Fruit fly (Drosophila melanogaster) Kc167 (cell line): ENCODE results near the gene tctn.

Source experiments
- Myc ChIP-seq: fragments of >200 bp; optimal IDR thresholded peaks from 2 replicates; lab custom pipeline; 2017; ENCODE audit warnings: missing external identifiers
- Sin3A ChIP-seq: fragments of >200 bp; optimal IDR thresholded peaks from 2 replicates; lab custom pipeline; 2018; ENCODE audit warnings: missing external identifiers
- h ChIP-seq: fragments of >200 bp; optimal IDR thresholded peaks from 3 replicates; lab custom pipeline; 2018; ENCODE audit warnings: missing external identifiers
- insv ChIP-seq: fragments of >200 bp; optimal IDR thresholded peaks from 3 replicates; lab custom pipeline; 2018; ENCODE audit warnings: missing external identifiers
- psq ChIP-seq: fragments of >200 bp; optimal IDR thresholded peaks from 2 replicates; lab custom pipeline; 2017; ENCODE audit warnings: missing external identifiers
- ttk ChIP-seq: sonication (Bioruptor generic); optimal IDR thresholded peaks from 2 replicates; lab custom pipeline; 2017; ENCODE audit warnings: missing external identifiers

The tctn gene

dm6 chr2L:6130522-6131073 is at the start of gene tctn, which contains the start of the genes B9d2 and CG9222:
tctn (minus strand) TSS chr2L:6130651.
B9d2 (minus strand) TSS chr2L:6130651.
CG9222 (plus strand) TSS chr2L:6131023.
- TF ChIP-seq Myc: no peak
- no peak for TF ChIP-seq psq (lab: Kevin White, UChicago)
- no peak for TF ChIP-seq Sin3A
- no peak for TF ChIP-seq insv (lab: Kevin White, UChicago)
- no peak for TF ChIP-seq h (lab: Kevin White, UChicago)
- no peak for TF ChIP-seq ttk (lab: Kevin White, UChicago)

DNA sequence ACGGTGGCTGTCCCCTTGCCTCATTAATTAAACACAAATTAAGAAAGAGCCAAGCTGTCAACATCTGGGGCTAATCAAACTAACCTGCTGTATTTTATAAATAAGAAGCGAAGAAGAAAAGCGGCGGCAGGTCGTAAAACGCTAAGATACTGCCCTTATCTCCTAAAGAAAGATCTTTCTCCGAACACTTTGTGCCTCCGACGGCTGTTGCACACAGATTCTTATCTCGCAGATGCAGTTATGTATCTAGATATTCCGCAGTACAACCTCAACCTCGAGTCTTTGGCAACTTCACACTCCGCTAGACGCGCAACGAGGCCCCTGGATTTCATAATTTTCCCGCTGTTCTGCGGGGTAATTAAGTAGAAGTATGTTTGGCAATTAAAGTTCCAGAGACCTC is 49.5 kb upstream of the tctn start:
- TF ChIP-seq Myc: no peak
- TF ChIP-seq ttk (lab: Kevin White, UChicago): no peak
- no peak for TF ChIP-seq psq (lab: Kevin White, UChicago)
- no peak for TF ChIP-seq insv (lab: Kevin White, UChicago)
- TF ChIP-seq Sin3A: no peak
- TF ChIP-seq h (lab: Kevin White, UChicago): no peak

dm6 chr2L:6178740-6179633 is 48.5 kb upstream of the tctn start, which contains the start of gene smal:
smal (plus strand) TSS chr2L:6179133.
- no peak for TF ChIP-seq Myc
- no peak for TF ChIP-seq psq (lab: Kevin White, UChicago)
- no peak for TF ChIP-seq Sin3A
- no peak for TF ChIP-seq ttk (lab: Kevin White, UChicago)
- TF ChIP-seq insv (lab: Kevin White, UChicago): no peak
- no peak for TF ChIP-seq h (lab: Kevin White, UChicago)

dm6 chr2L:6178118-6178739 is 47.8 kb upstream of the tctn start:
- TF ChIP-seq ttk (lab: Kevin White, UChicago) (no peak), psq (lab: Kevin White, UChicago) (no peak), insv (lab: Kevin White, UChicago) (no peak), Sin3A (no peak), h (lab: Kevin White, UChicago) (no peak), Myc (no peak)

DNA sequence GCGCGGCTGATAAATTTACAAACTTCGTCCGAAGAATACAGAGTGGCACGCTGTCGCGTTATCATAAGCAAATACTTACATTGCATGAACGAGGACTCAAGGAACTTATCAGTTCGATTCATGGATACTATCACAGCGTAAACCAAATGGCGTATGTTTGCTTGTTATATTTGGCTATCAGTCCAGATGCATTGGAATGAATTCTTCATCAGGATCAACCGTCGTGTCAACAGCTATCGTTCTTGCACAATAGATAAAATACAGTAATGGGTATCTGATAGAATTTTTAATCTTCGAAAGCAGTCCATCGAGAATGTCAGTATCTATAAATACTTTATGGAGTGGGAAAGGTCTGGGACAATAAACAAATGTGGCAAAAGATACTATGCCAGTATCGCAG is 46.7 kb upstream of the tctn start:
- TF ChIP-seq ttk (lab: Kevin White, UChicago): no peak
- no peak for TF ChIP-seq psq (lab: Kevin White, UChicago)
- TF ChIP-seq insv (lab: Kevin White, UChicago): no peak
- TF ChIP-seq Sin3A: no peak
- no peak for TF ChIP-seq Myc
- no peak for TF ChIP-seq h (lab: Kevin White, UChicago)

DNA sequence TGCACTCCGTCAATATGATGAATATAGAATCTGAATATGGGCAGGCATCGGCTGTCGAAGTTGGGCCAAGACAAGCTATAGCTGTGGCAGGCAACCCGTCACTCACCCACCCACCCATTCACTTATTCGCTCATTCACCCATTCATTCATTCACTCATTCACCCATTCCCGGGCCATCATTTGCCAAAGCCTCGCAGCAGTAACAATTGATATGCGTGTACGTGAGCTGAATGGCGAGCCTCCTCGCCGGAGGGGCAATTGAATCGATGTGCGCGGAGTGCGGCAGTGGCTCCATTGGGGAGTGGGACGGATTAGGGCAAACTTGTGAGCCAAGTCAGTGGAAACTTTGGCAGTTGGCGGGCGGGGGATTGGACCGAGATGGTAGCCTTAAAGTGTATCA is 46.0 kb upstream of the tctn start:
- no peak for TF ChIP-seq h (lab: Kevin White, UChicago)
- no peak for TF ChIP-seq ttk (lab: Kevin White, UChicago)
- no peak for TF ChIP-seq psq (lab: Kevin White, UChicago)
- no peak for TF ChIP-seq insv (lab: Kevin White, UChicago)
- TF ChIP-seq Myc: no peak
- no peak for TF ChIP-seq Sin3A

- TF ChIP-seq h (lab: Kevin White, UChicago) (no peak), insv (lab: Kevin White, UChicago) (no peak), psq (lab: Kevin White, UChicago) (no peak), Myc (no peak), ttk (lab: Kevin White, UChicago) (no peak), Sin3A (no peak)
Measured at dm6 chr2L:6172996-6173395, 42.5 kb upstream of the tctn start.

dm6 chr2L:6171166-6171565 is 40.7 kb upstream of the tctn start:
- TF ChIP-seq ttk (lab: Kevin White, UChicago): no peak

DNA sequence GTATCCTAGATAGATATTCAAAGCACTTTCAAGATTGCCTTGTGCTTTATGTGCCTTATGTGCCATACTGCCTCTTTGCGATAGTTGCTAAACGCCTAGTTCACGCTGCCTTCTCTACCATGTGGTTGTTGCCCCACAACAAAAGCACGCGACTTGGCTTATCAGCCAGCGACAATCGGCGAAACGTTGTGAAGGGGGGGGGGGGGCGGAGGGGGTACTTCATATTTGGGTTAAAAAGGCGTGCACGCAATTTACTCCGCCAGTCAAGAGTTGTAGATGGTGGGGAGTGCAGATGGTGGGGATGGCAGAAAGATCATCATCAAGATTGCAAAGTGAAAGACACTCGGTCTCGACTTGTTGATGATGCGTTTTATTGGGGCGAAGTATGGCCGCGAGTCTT is 38.7 kb upstream of the tctn start:
- TF ChIP-seq h (lab: Kevin White, UChicago): no peak
- TF ChIP-seq ttk (lab: Kevin White, UChicago): no peak
- TF ChIP-seq Sin3A: no peak
- no peak for TF ChIP-seq psq (lab: Kevin White, UChicago)
- no peak for TF ChIP-seq Myc
- TF ChIP-seq insv (lab: Kevin White, UChicago): no peak

DNA sequence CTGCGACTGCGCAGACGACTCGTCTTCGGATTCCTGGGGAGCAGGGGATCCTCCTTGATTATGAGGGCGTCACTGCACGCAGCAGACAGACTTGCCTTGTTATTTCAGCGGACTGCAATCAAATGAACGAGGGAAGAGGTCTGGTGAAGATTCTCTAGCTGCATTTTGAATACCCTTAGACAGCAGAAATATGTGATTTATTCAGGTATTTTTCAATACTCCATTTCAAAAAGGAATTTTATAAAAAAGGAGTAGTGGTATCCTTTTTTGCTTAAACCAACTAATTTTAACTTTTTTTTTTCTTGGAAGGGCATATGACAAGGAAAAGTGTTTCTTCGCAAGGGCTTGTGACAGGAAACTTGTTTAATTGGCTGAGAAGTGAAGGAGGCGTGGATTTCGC is 35.2 kb upstream of the tctn start:
- TF ChIP-seq Myc: no peak
- TF ChIP-seq Sin3A: no peak
- no peak for TF ChIP-seq h (lab: Kevin White, UChicago)
- no peak for TF ChIP-seq ttk (lab: Kevin White, UChicago)
- TF ChIP-seq insv (lab: Kevin White, UChicago): no peak
- TF ChIP-seq psq (lab: Kevin White, UChicago): no peak

DNA sequence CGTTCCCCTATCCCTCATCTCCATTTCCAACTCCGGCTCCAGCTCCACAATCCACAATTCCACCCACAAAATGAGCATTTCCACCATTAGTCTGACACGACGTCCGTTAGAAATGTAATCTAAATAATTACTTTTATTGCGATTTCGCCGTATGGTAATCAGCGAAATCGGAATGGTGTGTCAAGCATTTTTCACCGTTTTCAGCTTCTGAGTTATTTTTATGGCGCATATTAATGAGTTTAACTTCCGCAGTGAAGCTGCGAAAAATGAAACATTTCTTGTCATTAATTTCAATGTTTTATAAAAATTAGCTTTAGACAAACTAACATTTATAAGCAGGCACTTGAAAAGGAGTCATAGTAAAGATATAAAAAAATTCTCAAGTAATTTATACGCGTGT is 29.6 kb upstream of the tctn start, which contains the start of gene CG13989:
Gene CG13989 (plus strand): TSS at position 301 of the 400 bp plus-strand sequence.
- TF ChIP-seq psq (lab: Kevin White, UChicago): no peak
- no peak for TF ChIP-seq ttk (lab: Kevin White, UChicago)
- no peak for TF ChIP-seq Sin3A
- no peak for TF ChIP-seq Myc
- TF ChIP-seq insv (lab: Kevin White, UChicago): no peak
- TF ChIP-seq h (lab: Kevin White, UChicago): no peak

dm6 chr2L:6155041-6155440 is 24.6 kb upstream of the tctn start, which contains the start of gene CG31639:
CG31639 (minus strand) TSS chr2L:6155141.
- no peak for TF ChIP-seq ttk (lab: Kevin White, UChicago)
- no peak for TF ChIP-seq Sin3A
- no peak for TF ChIP-seq insv (lab: Kevin White, UChicago)
- TF ChIP-seq psq (lab: Kevin White, UChicago): no peak
- no peak for TF ChIP-seq h (lab: Kevin White, UChicago)
- no peak for TF ChIP-seq Myc
